Worm (Caenorhabditis elegans) whole organism, L2 larva: ENCODE measurements around the gene F54F7.10.

Source experiments
- F13H6.1 ChIP-seq: sonication (generic microtip); optimal IDR thresholded peaks from 2 replicates; lab custom pipeline; 2016; ENCODE audit warnings: missing genetic modification characterization, missing compliant biosample characterization
- R02D3.7 ChIP-seq: fragments of 150-350 bp; optimal IDR thresholded peaks from 2 replicates; lab custom pipeline; 2014; ENCODE audit warnings: missing biosample characterization, missing genetic modification characterization
- Y55F3AM.14 ChIP-seq: fragments of 200-800 bp; sonication (Bioruptor generic); optimal IDR thresholded peaks from 2 replicates; lab custom pipeline; 2018; ENCODE audit warnings: mild to moderate bottlenecking, missing genetic modification characterization, missing compliant biosample characterization
- aly-2 ChIP-seq: fragments of 150-350 bp; optimal IDR thresholded peaks from 2 replicates; lab custom pipeline; 2014; ENCODE audit warnings: missing biosample characterization, missing genetic modification characterization
- ama-1 ChIP-seq: fragments of 150-350 bp; optimal IDR thresholded peaks from 2 replicates; lab custom pipeline; 2018; ENCODE audit warnings: inconsistent platforms
- blmp-1 ChIP-seq: sonication (generic microtip); optimal IDR thresholded peaks from 2 replicates; lab custom pipeline; 2017; ENCODE audit warnings: missing genetic modification characterization, mild to moderate bottlenecking, missing compliant biosample characterization, antibody characterized with exemption, moderate library complexity; ENCODE audit not compliant: insufficient read depth
- ceh-16 ChIP-seq: fragments of 150-350 bp; optimal IDR thresholded peaks from 2 replicates; lab custom pipeline; 2014; ENCODE audit warnings: missing biosample characterization, missing genetic modification characterization
- ceh-82 ChIP-seq: fragments of 150-350 bp; optimal IDR thresholded peaks from 2 replicates; lab custom pipeline; 2014; ENCODE audit warnings: missing biosample characterization, missing genetic modification characterization
- crh-2 ChIP-seq: sonication (generic microtip); optimal IDR thresholded peaks from 2 replicates; lab custom pipeline; 2017; ENCODE audit warnings: missing biosample characterization, missing genetic modification characterization
- egl-27 ChIP-seq: sonication (generic microtip); optimal IDR thresholded peaks from 3 replicates; lab custom pipeline; 2017; ENCODE audit warnings: missing biosample characterization, missing genetic modification reagents, missing genetic modification characterization
- elt-3 ChIP-seq: sonication (generic microtip); optimal IDR thresholded peaks from 2 replicates; lab custom pipeline; 2017; ENCODE audit warnings: missing biosample characterization, missing genetic modification characterization
- fos-1 ChIP-seq: fragments of 150-350 bp; optimal IDR thresholded peaks from 2 replicates; lab custom pipeline; 2014; ENCODE audit warnings: missing biosample characterization, missing genetic modification characterization
- gmeb-1 ChIP-seq: fragments of 150-350 bp; optimal IDR thresholded peaks from 2 replicates; lab custom pipeline; 2014; ENCODE audit warnings: missing biosample characterization, missing genetic modification characterization
- lin-39 ChIP-seq: fragments of 150-350 bp; optimal IDR thresholded peaks from 2 replicates; lab custom pipeline; 2014; ENCODE audit warnings: missing biosample characterization, missing genetic modification reagents, missing genetic modification characterization
- mdl-1 ChIP-seq, 2 experiments: fragments of 150-350 bp in 1 of 2; sonication (generic microtip) in 1 of 2; optimal IDR thresholded peaks; 2 replicates each; lab custom pipeline; 2017; ENCODE audit warnings: missing biosample characterization in 2 of 2, missing genetic modification characterization in 2 of 2
- nhr-12 ChIP-seq: fragments of 150-350 bp; optimal IDR thresholded peaks from 2 replicates; lab custom pipeline; 2014; ENCODE audit warnings: missing biosample characterization, missing genetic modification characterization
- nhr-129 ChIP-seq: fragments of 150-350 bp; optimal IDR thresholded peaks from 2 replicates; lab custom pipeline; 2014; ENCODE audit warnings: missing biosample characterization, missing genetic modification characterization
- nhr-21 ChIP-seq: fragments of 150-350 bp; optimal IDR thresholded peaks from 2 replicates; lab custom pipeline; 2014; ENCODE audit warnings: missing biosample characterization, missing genetic modification characterization
- nhr-23 ChIP-seq: fragments of 150-350 bp; optimal IDR thresholded peaks from 2 replicates; lab custom pipeline; 2014; ENCODE audit warnings: missing biosample characterization, missing genetic modification reagents, missing genetic modification characterization
- nhr-237 ChIP-seq: fragments of 150-350 bp; optimal IDR thresholded peaks from 2 replicates; lab custom pipeline; 2014; ENCODE audit warnings: missing biosample characterization, missing genetic modification characterization
- nhr-6 ChIP-seq: fragments of 150-350 bp; optimal IDR thresholded peaks from 2 replicates; lab custom pipeline; 2014; ENCODE audit warnings: missing biosample characterization, missing genetic modification characterization
- nhr-77 ChIP-seq: fragments of 150-350 bp; optimal IDR thresholded peaks from 2 replicates; lab custom pipeline; 2014; ENCODE audit warnings: missing biosample characterization, missing genetic modification characterization
- sem-4 ChIP-seq: fragments of 150-350 bp; optimal IDR thresholded peaks from 2 replicates; lab custom pipeline; 2014; ENCODE audit warnings: missing biosample characterization, missing genetic modification reagents, missing genetic modification characterization
- skn-1 ChIP-seq: sonication (generic microtip); optimal IDR thresholded peaks from 2 replicates; lab custom pipeline; 2017; ENCODE audit warnings: missing biosample characterization, missing genetic modification characterization
- sma-3 ChIP-seq: sonication (generic microtip); optimal IDR thresholded peaks from 2 replicates; lab custom pipeline; 2016; ENCODE audit warnings: missing genetic modification reagents, missing genetic modification characterization, missing compliant biosample characterization
- snpc-4 ChIP-seq: fragments of 150-350 bp; optimal IDR thresholded peaks from 2 replicates; lab custom pipeline; 2014; ENCODE audit warnings: missing biosample characterization, missing genetic modification characterization
- unc-39 ChIP-seq: fragments of 150-350 bp; optimal IDR thresholded peaks from 2 replicates; lab custom pipeline; 2014; ENCODE audit warnings: missing biosample characterization, missing genetic modification characterization
- unc-55 ChIP-seq: fragments of 150-350 bp; sonication (generic microtip); optimal IDR thresholded peaks from 3 replicates; lab custom pipeline; 2014; ENCODE audit warnings: missing biosample characterization, missing genetic modification reagents, missing genetic modification characterization
- unc-62 ChIP-seq: fragments of 150-350 bp; optimal IDR thresholded peaks from 2 replicates; lab custom pipeline; 2014; ENCODE audit warnings: missing biosample characterization, missing genetic modification reagents, missing genetic modification characterization
- zag-1 ChIP-seq: fragments of 150-350 bp; optimal IDR thresholded peaks from 2 replicates; lab custom pipeline; 2014; ENCODE audit warnings: missing biosample characterization, missing genetic modification characterization
- ztf-1 ChIP-seq: fragments of 200-800 bp; sonication (Bioruptor generic); conservative IDR thresholded peaks from 2 replicates; pipeline ENCODE4 v1.3.6; 2022; ENCODE audit warnings: missing genetic modification characterization, missing compliant biosample characterization
- ztf-4 ChIP-seq: fragments of 150-350 bp; optimal IDR thresholded peaks from 2 replicates; lab custom pipeline; 2014; ENCODE audit warnings: missing biosample characterization, missing genetic modification characterization

The F54F7.10 gene

DNA sequence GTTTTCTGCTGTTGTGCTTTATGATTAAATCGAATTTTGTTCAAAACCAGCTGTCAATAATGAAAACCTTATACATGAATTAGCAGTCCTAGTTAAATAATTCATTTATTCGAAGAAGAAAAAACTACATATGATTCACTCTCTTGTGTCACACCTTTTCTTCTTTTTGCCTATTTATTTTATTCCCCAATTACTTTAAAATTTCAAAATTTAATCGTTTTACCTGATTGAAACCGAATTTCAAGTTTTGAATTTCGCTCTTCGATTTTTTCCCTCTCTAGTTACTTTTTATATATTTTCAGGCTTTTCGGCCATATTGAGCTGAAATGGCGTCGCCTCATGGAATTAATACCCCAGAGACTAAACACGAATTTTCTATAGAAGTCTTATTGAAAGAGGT is 10.9 kb upstream of the F54F7.10 start, which contains the start of gene xtr-1:
TSS of gene xtr-1 (plus strand) at position 301 of the 400 bp plus-strand sequence.
- TF ChIP-seq blmp-1 (tag; lab: Kevin White, UChicago) (no peak), unc-55 (no peak), lin-39 (tag; lab: Kevin White, UChicago) (no peak), sem-4 (tag; lab: Kevin White, UChicago) (no peak), snpc-4 (tag; lab: Kevin White, UChicago) (no peak), nhr-77 (tag; lab: Kevin White, UChicago) (no peak), crh-2 (tag; lab: Kevin White, UChicago) (no peak), nhr-6 (tag; lab: Kevin White, UChicago) (no peak), nhr-21 (no peak), ztf-1 (GFP tag; lab: Robert Waterston, UW) (no peak), R02D3.7 (tag; lab: Kevin White, UChicago) (no peak), sma-3 (GFP tag; lab: Kevin White, UChicago) (no peak), unc-39 (tag; lab: Kevin White, UChicago) (no peak), nhr-129 (tag; lab: Kevin White, UChicago) (no peak), nhr-237 (tag; lab: Kevin White, UChicago) (no peak), elt-3 (tag; lab: Kevin White, UChicago) (no peak)

- TF ChIP-seq aly-2 (tag; lab: Kevin White, UChicago) (no peak), skn-1 (no peak), fos-1 (tag; lab: Kevin White, UChicago) (peak; percentile 21)
Measured at ce11 chrX:11854432-11854831, 9.0 kb upstream of the F54F7.10 start.

ce11 chrX:11854903-11855302 is 8.5 kb upstream of the F54F7.10 start, which contains the start of gene F54F7.8:
F54F7.8 (minus strand) TSS chrX:11855003.
- TF ChIP-seq crh-2 (tag; lab: Kevin White, UChicago), result no peak
- TF ChIP-seq sma-3 (GFP tag; lab: Kevin White, UChicago), result no peak
- no peak for TF ChIP-seq ztf-1 (GFP tag; lab: Robert Waterston, UW)
- no peak for TF ChIP-seq ceh-16 (tag; lab: Kevin White, UChicago)
- no peak for TF ChIP-seq nhr-12 (tag; lab: Kevin White, UChicago)
- TF ChIP-seq sem-4 (tag; lab: Kevin White, UChicago), result no peak

DNA sequence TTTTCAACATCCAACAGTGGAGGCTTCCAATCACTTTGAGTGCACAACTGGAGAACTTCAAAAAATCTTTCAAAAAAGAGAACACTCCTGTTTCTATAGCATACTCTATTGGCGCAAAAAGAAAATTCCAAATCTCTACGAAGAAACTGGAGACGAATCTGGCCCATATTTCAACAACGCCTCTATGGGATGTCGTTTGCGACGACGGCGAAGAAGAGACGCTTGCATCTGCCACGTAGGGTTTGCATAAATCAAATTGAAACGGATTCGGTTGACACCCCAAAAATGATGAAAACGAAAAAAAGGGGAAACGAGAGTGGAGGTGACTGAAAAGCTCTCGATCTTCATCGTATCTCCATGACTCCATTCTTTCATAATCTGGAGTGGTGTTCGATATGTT is 7.2 kb upstream of the F54F7.10 start:
- TF ChIP-seq zag-1 (tag; lab: Kevin White, UChicago) (no peak), nhr-237 (tag; lab: Kevin White, UChicago) (no peak)

- no peak for TF ChIP-seq mdl-1 (tag; optimal IDR thresholded peaks at IDR 0.05; lab: Kevin White, UChicago)
- no peak for TF ChIP-seq unc-62 (GFP tag; lab: Kevin White, UChicago)
- TF ChIP-seq egl-27, result no peak
- no peak for TF ChIP-seq blmp-1 (tag; lab: Kevin White, UChicago)
- TF ChIP-seq unc-55, result no peak
- no peak for TF ChIP-seq R02D3.7 (tag; lab: Kevin White, UChicago)
- no peak for TF ChIP-seq ceh-16 (tag; lab: Kevin White, UChicago)
- no peak for TF ChIP-seq ztf-4 (tag; lab: Kevin White, UChicago)
- TF ChIP-seq ama-1 (lab: Kevin White, UChicago), result no peak
- no peak for TF ChIP-seq ceh-82 (tag; lab: Kevin White, UChicago)
- no peak for TF ChIP-seq zag-1 (tag; lab: Kevin White, UChicago)
- no peak for TF ChIP-seq unc-39 (tag; lab: Kevin White, UChicago)
- TF ChIP-seq Y55F3AM.14 (GFP tag; lab: Kevin White, UChicago), result no peak
- TF ChIP-seq nhr-23 (tag; lab: Kevin White, UChicago), result no peak
- no peak for TF ChIP-seq nhr-12 (tag; lab: Kevin White, UChicago)
- no peak for TF ChIP-seq F13H6.1 (tag; lab: Kevin White, UChicago)
- TF ChIP-seq gmeb-1 (tag; lab: Kevin White, UChicago), result no peak
- no peak for TF ChIP-seq fos-1 (tag; lab: Kevin White, UChicago)
Measured at ce11 chrX:11857178-11857577, 6.2 kb upstream of the F54F7.10 start, which contains the start of gene mes-1. mes-1 (plus strand) TSS chrX:11857478.

DNA sequence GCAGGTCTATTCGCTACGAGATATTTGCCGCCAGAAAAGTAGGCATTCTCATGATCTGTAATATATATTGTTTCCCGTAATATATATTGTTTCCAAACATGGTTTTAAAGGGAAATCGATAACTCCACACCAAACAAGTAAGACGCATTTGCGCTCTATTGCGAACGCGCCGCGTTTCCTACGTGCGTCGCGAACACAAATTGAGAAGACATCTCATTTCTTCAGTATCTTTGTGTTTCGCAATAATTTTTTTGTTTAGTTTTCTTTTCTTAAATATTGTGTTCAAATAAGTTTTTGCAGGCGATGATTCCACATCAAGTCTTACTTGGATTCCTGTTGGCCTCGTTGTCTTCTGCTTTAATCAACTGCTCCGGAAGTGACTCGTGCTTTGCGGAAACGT is 1.7 kb downstream of the F54F7.10 start, which contains the start of gene F54F7.6:
TSS of gene F54F7.6 (plus strand) at position 301 of the 400 bp plus-strand sequence.
- no peak for TF ChIP-seq egl-27
- TF ChIP-seq, all 48 proteins: peak for 0
